Fruit fly (Drosophila melanogaster) whole organism, embryonic: ENCODE data around the gene CG31922.

Source experiments
- CG11456 ChIP-seq: fragments of 200-800 bp; sonication (Bioruptor generic); IDR thresholded peaks from 3 replicates; pipeline ENCODE4 v1.3.6; 2022; ENCODE audit warnings: missing biosample characterization, missing genetic modification characterization
- CG11695 ChIP-seq: fragments of 200-800 bp; sonication (Bioruptor generic); IDR thresholded peaks from 3 replicates; pipeline ENCODE4 v1.3.6; 2022; ENCODE audit warnings: missing biosample characterization, missing genetic modification characterization
- CG11696 ChIP-seq: fragments of 200-800 bp; sonication (Bioruptor generic); IDR thresholded peaks from 2 replicates; pipeline ENCODE4 v1.3.6; 2022; ENCODE audit warnings: missing biosample characterization, missing genetic modification characterization
- CG12104 ChIP-seq: fragments of 200-800 bp; sonication (Bioruptor generic); optimal IDR thresholded peaks from 3 replicates; lab custom pipeline; 2016; ENCODE audit warnings: missing biosample characterization, missing genetic modification characterization
- CG12942 ChIP-seq: fragments of 200-800 bp; sonication (Bioruptor generic); optimal IDR thresholded peaks from 3 replicates; lab custom pipeline; 2016; ENCODE audit warnings: missing biosample characterization, missing genetic modification characterization
- CG14710 ChIP-seq: fragments of 200-800 bp; sonication (Bioruptor generic); optimal IDR thresholded peaks from 3 replicates; lab custom pipeline; 2019; ENCODE audit warnings: missing biosample characterization, mild to moderate bottlenecking, missing genetic modification characterization, moderate library complexity
- CG1603 ChIP-seq: fragments of 200-800 bp; sonication (Bioruptor generic); optimal IDR thresholded peaks from 2 replicates; lab custom pipeline; 2019; ENCODE audit warnings: missing biosample characterization, mild to moderate bottlenecking, missing genetic modification characterization, moderate library complexity
- CG17385 ChIP-seq: fragments of 200-800 bp; sonication (Bioruptor generic); optimal IDR thresholded peaks from 3 replicates; lab custom pipeline; 2018; ENCODE audit warnings: missing biosample characterization, mild to moderate bottlenecking, missing genetic modification characterization
- CG18011 ChIP-seq: fragments of 200-800 bp; sonication (Bioruptor generic); optimal IDR thresholded peaks from 2 replicates; lab custom pipeline; 2017; ENCODE audit warnings: missing biosample characterization, missing genetic modification characterization, mild to moderate bottlenecking, moderate library complexity, missing genotype
- CG18476 ChIP-seq: fragments of 200-800 bp; sonication (Bioruptor generic); optimal IDR thresholded peaks from 2 replicates; lab custom pipeline; 2016; ENCODE audit warnings: missing biosample characterization, mild to moderate bottlenecking, missing genetic modification characterization
- CG2875 ChIP-seq: fragments of 200-800 bp; sonication (Bioruptor generic); optimal IDR thresholded peaks from 2 replicates; lab custom pipeline; 2017; ENCODE audit warnings: missing biosample characterization, mild to moderate bottlenecking, missing genetic modification characterization, missing genetic modification reagents
- CG31365 ChIP-seq: fragments of 200-800 bp; sonication (Bioruptor generic); optimal IDR thresholded peaks from 2 replicates; lab custom pipeline; 2018; ENCODE audit warnings: missing biosample characterization, mild to moderate bottlenecking, missing genetic modification characterization
- CG34224 ChIP-seq: fragments of 200-800 bp; sonication (Bioruptor generic); IDR thresholded peaks from 3 replicates; pipeline ENCODE4 v1.3.6; 2022; ENCODE audit warnings: missing biosample characterization, missing genetic modification characterization; ENCODE audit not compliant: partially characterized antibody
- CG7963 ChIP-seq: fragments of 200-800 bp; sonication (Bioruptor generic); IDR thresholded peaks from 3 replicates; pipeline ENCODE4 v1.3.6; 2022; ENCODE audit warnings: missing biosample characterization, missing genetic modification characterization; ENCODE audit not compliant: partially characterized antibody
- CG8359 ChIP-seq: fragments of 200-800 bp; sonication (Bioruptor generic); optimal IDR thresholded peaks from 2 replicates; lab custom pipeline; 2017; ENCODE audit warnings: missing biosample characterization, mild to moderate bottlenecking, missing genetic modification characterization, borderline replicate concordance
- D19A ChIP-seq: fragments of 200-800 bp; optimal IDR thresholded peaks from 3 replicates; lab custom pipeline; 2019; ENCODE audit warnings: missing biosample characterization, mild to moderate bottlenecking, missing genetic modification characterization, moderate library complexity
- D19B ChIP-seq: fragments of 200-800 bp; sonication (Bioruptor generic); optimal IDR thresholded peaks from 2 replicates; lab custom pipeline; 2017; ENCODE audit warnings: missing biosample characterization, mild to moderate bottlenecking, missing genetic modification characterization
- Dll ChIP-seq: fragments of 200-800 bp; sonication (Bioruptor generic); IDR thresholded peaks from 4 replicates; pipeline ENCODE4 v1.3.6; 2022; ENCODE audit warnings: missing biosample characterization, missing genetic modification characterization; ENCODE audit not compliant: partially characterized antibody
- Dp ChIP-seq: fragments of 200-800 bp; sonication (Bioruptor generic); optimal IDR thresholded peaks from 2 replicates; lab custom pipeline; 2018; ENCODE audit warnings: missing biosample characterization, mild to moderate bottlenecking, missing genetic modification characterization, moderate library complexity
- E2f2 ChIP-seq: fragments of 200-800 bp; sonication (Bioruptor generic); IDR thresholded peaks from 2 replicates; pipeline ENCODE4 v1.3.6; 2022; ENCODE audit warnings: missing biosample characterization, missing genetic modification characterization
- Ets65A ChIP-seq: fragments of 200-800 bp; sonication (Bioruptor generic); peaks from one replicate; lab custom pipeline; 2016; ENCODE audit warnings: missing biosample characterization, missing genetic modification characterization
- Fer3 ChIP-seq: fragments of 200-800 bp; sonication (Bioruptor generic); optimal IDR thresholded peaks from 2 replicates; lab custom pipeline; 2018; ENCODE audit warnings: missing biosample characterization, mild to moderate bottlenecking, missing genetic modification characterization, moderate library complexity
- Gsc ChIP-seq: fragments of 200-800 bp; sonication (Bioruptor generic); IDR thresholded peaks from 2 replicates; pipeline ENCODE4 v1.3.6; 2022; ENCODE audit warnings: missing biosample characterization, missing genetic modification characterization
- HLH4C ChIP-seq: fragments of 200-800 bp; sonication (Bioruptor generic); IDR thresholded peaks from 3 replicates; pipeline ENCODE4 v1.3.6; 2022; ENCODE audit warnings: missing biosample characterization, missing genetic modification characterization; ENCODE audit not compliant: partially characterized antibody
- Hmx ChIP-seq: fragments of 200-800 bp; sonication (Bioruptor generic); optimal IDR thresholded peaks from 2 replicates; lab custom pipeline; 2016; ENCODE audit warnings: missing biosample characterization, missing genetic modification characterization
- Neu2 ChIP-seq: fragments of 200-800 bp; sonication (Bioruptor generic); optimal IDR thresholded peaks from 3 replicates; lab custom pipeline; 2016; ENCODE audit warnings: missing biosample characterization, missing genetic modification characterization, borderline replicate concordance
- Nf-YC ChIP-seq: fragments of 200-800 bp; optimal IDR thresholded peaks from 3 replicates; lab custom pipeline; 2019; ENCODE audit warnings: missing biosample characterization, mild to moderate bottlenecking, missing genetic modification characterization, moderate library complexity
- PHDP ChIP-seq: fragments of 200-800 bp; sonication (Bioruptor generic); optimal IDR thresholded peaks from 3 replicates; lab custom pipeline; 2018; ENCODE audit warnings: missing biosample characterization, mild to moderate bottlenecking, missing genetic modification characterization, moderate library complexity
- Pdp1 ChIP-seq, 2 experiments: fragments of 200-800 bp; sonication (Bioruptor generic); optimal IDR thresholded peaks; 3 replicates each; lab custom pipeline; 2016; ENCODE audit warnings: missing biosample characterization in 2 of 2, missing genetic modification characterization in 2 of 2, mild to moderate bottlenecking in 1 of 2, moderate library complexity in 1 of 2
- Poxn ChIP-seq: fragments of 200-800 bp; sonication (Bioruptor generic); IDR thresholded peaks from 2 replicates; pipeline ENCODE4 v1.3.6; 2022; ENCODE audit warnings: missing biosample characterization, missing genetic modification characterization
- Ptx1 ChIP-seq: fragments of 200-800 bp; sonication (Bioruptor generic); IDR thresholded peaks from 2 replicates; pipeline ENCODE4 v1.3.6; 2022; ENCODE audit warnings: missing biosample characterization, missing genetic modification characterization
- Sry-δ ChIP-seq: fragments of 200-800 bp; sonication (Bioruptor generic); optimal IDR thresholded peaks from 2 replicates; lab custom pipeline; 2016; ENCODE audit warnings: missing biosample characterization, missing genetic modification characterization
- aop ChIP-seq: fragments of 200-800 bp; sonication (Bioruptor generic); IDR thresholded peaks from 2 replicates; pipeline ENCODE4 v1.3.6; 2022; ENCODE audit warnings: missing biosample characterization, missing genetic modification characterization
- ara ChIP-seq: fragments of 200-800 bp; sonication (Bioruptor generic); IDR thresholded peaks from 2 replicates; pipeline ENCODE4 v1.3.6; 2022; ENCODE audit warnings: missing biosample characterization, missing genetic modification characterization
- btn ChIP-seq: fragments of 200-800 bp; sonication (Bioruptor generic); optimal IDR thresholded peaks from 2 replicates; lab custom pipeline; 2016; ENCODE audit warnings: missing biosample characterization, missing genetic modification characterization
- caup ChIP-seq: fragments of 200-800 bp; sonication (Bioruptor generic); optimal IDR thresholded peaks from 3 replicates; lab custom pipeline; 2017; ENCODE audit warnings: missing biosample characterization, mild to moderate bottlenecking, missing genetic modification characterization, moderate library complexity; ENCODE audit not compliant: severe bottlenecking
- corto ChIP-seq: fragments of 200-800 bp; sonication (Bioruptor generic); optimal IDR thresholded peaks from 2 replicates; lab custom pipeline; 2016; ENCODE audit warnings: missing biosample characterization, mild to moderate bottlenecking, missing genetic modification characterization, moderate library complexity
- gcm2 ChIP-seq: fragments of 200-800 bp; sonication (Bioruptor generic); optimal IDR thresholded peaks from 2 replicates; lab custom pipeline; 2016; ENCODE audit warnings: missing biosample characterization, missing genetic modification characterization
- hbn ChIP-seq: fragments of 200-800 bp; sonication (Bioruptor generic); IDR thresholded peaks from 2 replicates; pipeline ENCODE4 v1.3.6; 2022; ENCODE audit warnings: missing biosample characterization, missing genetic modification characterization; ENCODE audit not compliant: partially characterized antibody
- inv ChIP-seq: fragments of 200-800 bp; sonication (Bioruptor generic); IDR thresholded peaks from 2 replicates; pipeline ENCODE4 v1.3.6; 2022; ENCODE audit warnings: missing biosample characterization, missing genetic modification characterization; ENCODE audit not compliant: partially characterized antibody
- kay ChIP-seq: fragments of 200-800 bp; sonication (Bioruptor generic); optimal IDR thresholded peaks from 2 replicates; lab custom pipeline; 2016; ENCODE audit warnings: missing biosample characterization, missing genetic modification characterization
- knrl ChIP-seq: fragments of 200-800 bp; sonication (Bioruptor generic); IDR thresholded peaks from 3 replicates; pipeline ENCODE4 v1.3.6; 2022; ENCODE audit warnings: missing biosample characterization, missing genetic modification characterization; ENCODE audit not compliant: partially characterized antibody
- nerfin-1 ChIP-seq: fragments of 200-800 bp; sonication (Bioruptor generic); optimal IDR thresholded peaks from 3 replicates; lab custom pipeline; 2019; ENCODE audit warnings: missing biosample characterization, mild to moderate bottlenecking, missing genetic modification characterization, moderate library complexity
- nom ChIP-seq: fragments of 200-800 bp; sonication (Bioruptor generic); optimal IDR thresholded peaks from 2 replicates; lab custom pipeline; 2017; ENCODE audit warnings: missing biosample characterization, missing genetic modification characterization, mild to moderate bottlenecking, moderate library complexity, missing genetic modification reagents
- p53 ChIP-seq: fragments of 200-800 bp; sonication (Bioruptor generic); optimal IDR thresholded peaks from 2 replicates; lab custom pipeline; 2016; ENCODE audit warnings: missing biosample characterization, missing genetic modification characterization
- pita ChIP-seq: fragments of 200-800 bp; sonication (Bioruptor generic); optimal IDR thresholded peaks from 2 replicates; lab custom pipeline; 2017; ENCODE audit warnings: missing biosample characterization, mild to moderate bottlenecking, missing genetic modification characterization
- ro ChIP-seq: fragments of 200-800 bp; sonication (Bioruptor generic); IDR thresholded peaks from 2 replicates; pipeline ENCODE4 v1.3.6; 2022; ENCODE audit warnings: missing biosample characterization, missing genetic modification characterization
- slbo ChIP-seq: fragments of 200-800 bp; sonication (Bioruptor generic); IDR thresholded peaks from 2 replicates; pipeline ENCODE4 v1.3.6; 2022; ENCODE audit warnings: missing biosample characterization, missing genetic modification characterization
- so ChIP-seq: fragments of 200-800 bp; sonication (Bioruptor generic); IDR thresholded peaks from 3 replicates; pipeline ENCODE4 v1.3.6; 2022; ENCODE audit warnings: missing biosample characterization, missing genetic modification characterization
- sob ChIP-seq: fragments of 200-800 bp; sonication (Bioruptor generic); IDR thresholded peaks from 2 replicates; pipeline ENCODE4 v1.3.6; 2022; ENCODE audit warnings: missing biosample characterization, missing genetic modification characterization

The CG31922 gene

DNA sequence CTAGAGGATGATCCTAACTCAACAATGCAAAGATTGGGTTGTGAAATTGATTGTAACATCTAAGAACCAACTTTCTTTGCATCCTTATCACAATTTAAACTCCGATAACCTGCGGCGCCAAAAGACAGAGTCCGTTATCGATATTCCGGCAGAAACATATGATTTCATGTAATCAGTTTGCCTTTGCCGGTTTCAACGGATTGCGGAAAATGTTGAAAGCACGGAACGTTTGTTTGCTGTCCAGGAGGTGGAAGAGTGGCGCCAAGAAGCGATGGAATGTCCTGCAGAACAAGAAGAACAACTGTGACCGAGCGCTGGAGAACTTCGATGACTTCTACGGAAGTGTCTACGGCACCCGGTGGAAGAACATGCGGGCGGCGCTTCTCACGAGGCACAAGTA, 22.3 kb upstream of the CG31922 start (continued):
- TF ChIP-seq nom (no peak), HLH4C (peak; percentile 72), PHDP (tag; lab: Kevin White, UChicago) (no peak), Neu2 (GFP tag; lab: Kevin White, UChicago) (no peak), sob (GFP tag; lab: Robert Waterston, UW) (no peak), Gsc (no peak), ara (GFP tag; lab: Robert Waterston, UW) (no peak), CG1603 (tag; lab: Kevin White, UChicago) (no peak), caup (GFP tag; lab: Kevin White, UChicago) (no peak), CG2875 (GFP tag; lab: Kevin White, UChicago) (no peak), Hmx (GFP tag; lab: Kevin White, UChicago) (no peak), CG11696 (GFP tag; lab: Robert Waterston, UW) (no peak), kay (GFP tag; lab: Kevin White, UChicago) (no peak), p53 (GFP tag; lab: Kevin White, UChicago) (no peak), Sry-δ (GFP tag; lab: Kevin White, UChicago) (peak; percentile 33), corto (GFP tag; lab: Kevin White, UChicago) (no peak), CG34224 (GFP tag; lab: Robert Waterston, UW) (peak; percentile 72), CG18011 (GFP tag; lab: Kevin White, UChicago) (no peak), CG11695 (GFP tag; lab: Robert Waterston, UW) (no peak), CG14710 (tag; lab: Kevin White, UChicago) (no peak), so (GFP tag; lab: Robert Waterston, UW) (no peak), aop (GFP tag; lab: Robert Waterston, UW) (no peak), Pdp1 (GFP tag; optimal IDR thresholded peaks at IDR 0.05; lab: Kevin White, UChicago) (peak in 1 of 2 experiments; percentile 69), ro (GFP tag; lab: Robert Waterston, UW) (no peak), D19A (no peak), Poxn (GFP tag; lab: Robert Waterston, UW) (no peak), D19B (GFP tag; lab: Kevin White, UChicago) (no peak), Nf-YC (tag; lab: Kevin White, UChicago) (no peak), CG11456 (no peak), btn (GFP tag; lab: Kevin White, UChicago) (no peak), CG8359 (no peak), CG7963 (GFP tag; lab: Robert Waterston, UW) (peak; percentile 53; the same call in 2 of the 3 replicates), gcm2 (GFP tag; lab: Kevin White, UChicago) (no peak), CG18476 (GFP tag; lab: Kevin White, UChicago) (no peak), pita (no peak), CG12942 (no peak), slbo (GFP tag; lab: Robert Waterston, UW) (no peak), Fer3 (tag; lab: Kevin White, UChicago) (no peak), hbn (GFP tag; lab: Robert Waterston, UW) (peak; percentile 53; the same call in 1 of the 2 replicates), nerfin-1 (tag; lab: Kevin White, UChicago) (no peak), E2f2 (peak; percentile 90), CG12104 (no peak), knrl (0 out of 3 replicates have a peak, but pooled peaks have one; percentile 8), CG17385 (GFP tag; lab: Kevin White, UChicago) (no peak), Dp (peak; percentile 87), Dll (GFP tag; lab: Robert Waterston, UW) (peak; percentile 72), Ptx1 (no peak), inv (GFP tag; lab: Robert Waterston, UW) (no peak), Ets65A (GFP tag; lab: Kevin White, UChicago) (no peak), CG31365 (tag; lab: Kevin White, UChicago) (no peak)
